Fruit fly (Drosophila melanogaster): ENCODE results near the gene wgn.

The wgn gene

dm6 chrX:18672900-18673529 lies 38.3 kb upstream of the wgn start (continued):
- TF ChIP-seq kni (GFP tag; optimal IDR thresholded peaks at IDR 0.05) (peak; percentile 17), Lhr (GFP tag; optimal IDR thresholded peaks at IDR 0.05) (no peak), vfl (GFP tag; optimal IDR thresholded peaks at IDR 0.05) (no peak), en (GFP tag; optimal IDR thresholded peaks at IDR 0.05) (no peak), Drgx (GFP tag; IDR thresholded peaks at IDR 0.05) (no peak), TFAM (GFP tag; optimal IDR thresholded peaks at IDR 0.05) (no peak), unpg (GFP tag; optimal IDR thresholded peaks at IDR 0.05) (no peak), CG11723 (GFP tag; optimal IDR thresholded peaks at IDR 0.05) (no peak), CG2129 (GFP tag; IDR thresholded peaks at IDR 0.05; ENCODE audit: partially characterized antibody) (no peak), btn (GFP tag; optimal IDR thresholded peaks at IDR 0.05) (no peak), CG2875 (GFP tag; optimal IDR thresholded peaks at IDR 0.05) (no peak), CG4404 (GFP tag; IDR thresholded peaks at IDR 0.05) (no peak), CG3838 (GFP tag; optimal IDR thresholded peaks at IDR 0.05) (no peak), sens (GFP tag) (peak; percentile 19), croc (GFP tag; conservative IDR thresholded peaks at IDR 0.05) (no peak), chn (GFP tag; optimal IDR thresholded peaks at IDR 0.05) (no peak), pho (GFP tag; optimal IDR thresholded peaks at IDR 0.05) (no peak), NFAT (GFP tag; IDR thresholded peaks at IDR 0.05) (no peak)

- TF ChIP-seq sr (GFP tag; IDR thresholded peaks at IDR 0.05): 0 out of 3 replicates have a peak, but pooled peaks have one; percentile 5
- TF ChIP-seq amos (GFP tag; IDR thresholded peaks at IDR 0.05; ENCODE audit: partially characterized antibody): no peak
- no peak for TF ChIP-seq slbo (GFP tag; IDR thresholded peaks at IDR 0.05)
- TF ChIP-seq CkIIα-i1 (GFP tag; IDR thresholded peaks at IDR 0.05): no peak
- no peak for TF ChIP-seq Sry-δ (GFP tag; optimal IDR thresholded peaks at IDR 0.05)
- TF ChIP-seq crol (GFP tag; IDR thresholded peaks at IDR 0.05): peak; percentile 52; the same call in 1 of the 2 replicates
- no peak for TF ChIP-seq Adf1 (GFP tag; IDR thresholded peaks at IDR 0.05)
- TF ChIP-seq pum (GFP tag; optimal IDR thresholded peaks at IDR 0.05): no peak
- TF ChIP-seq Usf (GFP tag; optimal IDR thresholded peaks at IDR 0.05): no peak
- TF ChIP-seq CG14860 (GFP tag; IDR thresholded peaks at IDR 0.05; ENCODE audit: partially characterized antibody): no peak
- no peak for TF ChIP-seq CG7745 (tag; optimal IDR thresholded peaks at IDR 0.05)
- no peak for TF ChIP-seq vvl (GFP tag; IDR thresholded peaks at IDR 0.05)
- TF ChIP-seq CG33213 (GFP tag; optimal IDR thresholded peaks at IDR 0.05): no peak
- no peak for TF ChIP-seq pnt (GFP tag; optimal IDR thresholded peaks at IDR 0.05)
- TF ChIP-seq Doc2 (GFP tag; IDR thresholded peaks at IDR 0.05): no peak
- TF ChIP-seq chif (GFP tag; optimal IDR thresholded peaks at IDR 0.05): no peak
- no peak for TF ChIP-seq CG4424 (GFP tag; optimal IDR thresholded peaks at IDR 0.05)
Measured at dm6 chrX:18671545-18672174, 37.0 kb upstream of the wgn start.

dm6 chrX:18669811-18670477 lies 35.2 kb upstream of the wgn start:
- no peak for TF ChIP-seq Nf-YA (GFP tag; IDR thresholded peaks at IDR 0.05)
- TF ChIP-seq Fer3 (tag; optimal IDR thresholded peaks at IDR 0.05): no peak
- no peak for TF ChIP-seq CG43689 (GFP tag; IDR thresholded peaks at IDR 0.05)
- peak; percentile 43 for TF ChIP-seq phol (tag; optimal IDR thresholded peaks at IDR 0.05)
- TF ChIP-seq CG5245 (GFP tag; optimal IDR thresholded peaks at IDR 0.05): no peak
- TF ChIP-seq oc (tag; optimal IDR thresholded peaks at IDR 0.05): no peak
- peak; percentile 31 for TF ChIP-seq Xbp1 (GFP tag; optimal IDR thresholded peaks at IDR 0.05)
- no peak for TF ChIP-seq Bteb2 (GFP tag; optimal IDR thresholded peaks at IDR 0.05)
- TF ChIP-seq ssp (GFP tag; IDR thresholded peaks at IDR 0.05): peak; percentile 15; the same call in 1 of the 2 replicates
- TF ChIP-seq CG11504 (tag; optimal IDR thresholded peaks at IDR 0.05): peak; percentile 54
- TF ChIP-seq da (GFP tag; optimal IDR thresholded peaks at IDR 0.05): no peak
- no peak for TF ChIP-seq Sin3A (optimal IDR thresholded peaks at IDR 0.05)
- TF ChIP-seq unpg (GFP tag; optimal IDR thresholded peaks at IDR 0.05): peak; percentile 11
- TF ChIP-seq H2.0 (GFP tag; IDR thresholded peaks at IDR 0.05): no peak
- no peak for TF ChIP-seq cwo (GFP tag; optimal IDR thresholded peaks at IDR 0.05)
